Fruit fly (Drosophila melanogaster) ovary, adult (tissue): Measurements from ENCODE around the gene CG17328.

Experiments used
- CG17801 ChIP-seq: fragments of 200-800 bp; optimal IDR thresholded peaks from 2 replicates; lab custom pipeline; 2019; ENCODE audit warnings: missing biosample characterization, mild to moderate bottlenecking, missing genetic modification characterization, moderate library complexity; ENCODE audit not compliant: partially characterized antibody

CG17328 gene

DNA sequence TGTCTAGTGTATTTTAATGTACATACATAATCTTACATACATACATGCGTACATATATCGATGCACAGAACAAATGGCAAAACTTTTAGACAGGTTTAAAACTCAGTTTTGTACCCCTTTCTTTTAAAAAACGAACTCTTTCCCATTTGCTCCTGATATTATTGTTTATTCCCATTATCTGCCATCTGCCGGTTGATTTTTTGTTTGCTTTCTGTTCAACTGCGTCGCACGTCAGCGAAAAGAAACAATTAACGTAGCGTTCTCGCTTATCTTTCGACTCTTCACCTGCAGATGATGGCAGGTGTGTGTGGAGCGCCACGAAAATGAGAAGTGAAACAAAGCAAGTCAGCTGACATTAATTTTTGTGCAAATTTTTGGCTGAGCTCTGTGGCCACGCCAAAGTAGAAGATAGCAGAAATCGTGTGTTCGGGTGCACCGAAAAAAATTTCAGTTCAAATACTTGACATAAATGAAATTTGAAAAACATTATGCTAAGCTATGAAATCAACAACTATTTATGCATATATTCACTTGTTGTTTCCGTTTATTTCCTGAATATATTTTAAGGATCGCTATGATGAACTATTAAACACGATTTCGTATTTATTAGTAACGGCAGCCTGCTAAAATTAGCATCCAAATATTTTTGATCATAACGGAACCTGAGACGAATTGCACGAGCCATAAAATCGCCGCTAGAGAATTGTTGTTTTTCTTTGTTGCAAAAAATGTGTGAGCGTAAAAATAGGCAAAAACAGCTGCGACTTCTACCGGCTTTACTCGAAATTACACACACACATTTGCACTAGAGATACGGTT, 28.9 kb upstream of the CG17328 start:
- peak; percentile 43 for TF ChIP-seq CG17801 (GFP tag; lab: Kevin White, UChicago)

- no peak for TF ChIP-seq CG17801 (GFP tag; lab: Kevin White, UChicago)
These were observed 28.3 kb upstream of the CG17328 start for dm6 chr2L:16271486-16271806.

DNA sequence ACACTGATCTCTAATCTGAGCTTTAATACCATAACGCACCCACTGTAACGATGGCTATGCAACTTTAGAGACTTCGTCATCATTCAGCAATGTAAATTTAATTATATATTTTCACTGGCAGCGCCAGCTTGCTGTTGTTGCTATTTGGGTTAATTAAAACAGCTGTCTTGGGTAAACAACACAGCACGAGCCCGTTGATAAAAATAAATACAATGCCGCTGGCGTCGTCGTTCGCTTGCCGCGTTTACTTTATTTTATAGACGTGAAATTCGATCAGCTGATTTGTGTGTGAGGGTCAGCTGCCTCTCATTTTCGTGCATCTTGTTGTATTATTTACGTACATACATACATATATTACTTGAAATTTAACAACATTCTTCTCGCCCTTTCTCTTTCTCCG, 27.0 kb upstream of the CG17328 start:
- no peak for TF ChIP-seq CG17801 (GFP tag; lab: Kevin White, UChicago)

- peak; percentile 35 for TF ChIP-seq CG17801 (GFP tag; lab: Kevin White, UChicago)
These were observed 26.3 kb upstream of the CG17328 start for dm6 chr2L:16273439-16273838.

DNA sequence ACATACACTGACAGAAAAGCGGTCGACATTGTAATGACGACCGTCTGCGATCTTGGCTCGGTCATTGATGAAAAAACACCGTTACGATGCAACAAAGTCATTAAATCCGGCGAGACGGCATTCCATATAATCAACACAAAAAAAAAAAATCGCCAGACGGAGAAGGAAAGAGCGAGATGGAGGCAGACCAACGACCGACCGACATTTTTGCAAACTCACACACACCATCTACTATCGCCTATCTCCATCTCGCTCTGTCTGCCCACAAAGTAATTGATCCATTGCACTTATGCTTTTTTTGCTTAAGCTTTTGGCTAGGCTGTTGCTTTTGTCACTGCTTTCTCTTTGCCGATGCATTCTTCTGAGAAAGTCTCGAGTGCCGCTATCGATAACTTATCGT, 25.6 kb upstream of the CG17328 start:
- no peak for TF ChIP-seq CG17801 (GFP tag; lab: Kevin White, UChicago)

- TF ChIP-seq CG17801 (GFP tag; lab: Kevin White, UChicago): no peak
These were observed 24.4 kb upstream of the CG17328 start for dm6 chr2L:16275177-16275808.

- no peak for TF ChIP-seq CG17801 (GFP tag; lab: Kevin White, UChicago)
These were observed 23.9 kb upstream of the CG17328 start for dm6 chr2L:16275809-16276178.

- no peak for TF ChIP-seq CG17801 (GFP tag; lab: Kevin White, UChicago)
These were observed 22.9 kb upstream of the CG17328 start for dm6 chr2L:16276820-16277219.

DNA sequence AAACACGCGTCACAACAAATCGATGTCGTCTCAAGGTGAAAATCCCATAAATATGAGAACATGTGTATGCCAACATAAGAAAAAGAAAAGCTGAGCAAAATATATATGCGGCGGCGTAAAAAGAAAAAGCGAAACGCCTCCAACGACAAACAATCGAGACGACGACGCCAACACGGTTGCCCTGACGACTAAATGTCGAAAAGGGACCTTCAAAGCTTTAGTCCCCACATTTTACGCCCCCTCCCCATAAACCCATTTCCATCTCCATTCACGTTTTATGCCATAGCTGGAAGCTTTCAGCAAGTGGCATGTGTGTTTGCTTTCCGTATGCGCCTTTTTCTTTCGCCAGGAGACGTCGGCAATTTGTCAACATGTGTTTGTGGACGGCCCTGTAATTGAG, 21.8 kb upstream of the CG17328 start:
- TF ChIP-seq CG17801 (GFP tag; lab: Kevin White, UChicago): no peak

DNA sequence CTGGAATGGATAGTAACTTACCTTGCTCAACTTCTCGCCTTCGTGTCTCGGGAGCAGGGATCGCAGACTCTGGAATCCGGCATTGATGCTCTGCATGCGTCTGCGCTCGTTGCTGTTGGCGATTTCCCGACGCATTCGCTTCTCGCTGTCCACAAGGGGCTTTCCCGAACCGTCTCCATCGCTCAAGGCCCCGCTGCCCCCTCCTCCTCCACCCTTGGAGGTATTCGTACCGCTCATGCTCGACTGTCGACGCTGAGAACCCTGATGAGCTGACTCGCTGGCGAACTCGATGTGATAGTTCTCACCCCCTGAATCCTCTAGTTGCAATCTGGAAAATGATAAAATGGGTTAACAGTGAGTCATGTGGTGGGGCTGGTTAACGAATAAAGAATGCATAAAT, 20.9 kb upstream of the CG17328 start:
- no peak for TF ChIP-seq CG17801 (GFP tag; lab: Kevin White, UChicago)

DNA sequence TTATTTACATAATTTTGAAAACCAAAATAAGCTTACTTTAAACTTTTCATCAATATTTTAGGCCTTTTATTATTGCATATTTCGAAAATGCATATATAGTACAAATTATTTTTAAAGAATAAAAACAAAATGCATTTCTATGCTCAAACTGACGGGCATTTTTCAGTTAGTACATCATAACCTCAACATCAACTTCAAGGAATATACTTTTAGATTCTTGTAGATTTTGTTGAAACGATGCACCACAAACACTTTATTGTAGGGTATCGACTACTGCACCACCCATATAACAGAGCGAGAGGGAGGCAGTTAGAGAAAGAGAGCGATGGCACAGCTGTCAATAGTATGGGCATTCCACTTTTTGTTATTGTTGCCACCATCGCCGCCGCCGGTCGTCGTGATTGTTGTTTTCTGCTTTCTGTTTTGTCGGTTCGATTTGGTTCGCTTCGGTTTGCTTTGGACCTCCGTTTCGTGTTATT, 19.9 kb upstream of the CG17328 start:
- TF ChIP-seq CG17801 (GFP tag; lab: Kevin White, UChicago): peak; percentile 81

DNA sequence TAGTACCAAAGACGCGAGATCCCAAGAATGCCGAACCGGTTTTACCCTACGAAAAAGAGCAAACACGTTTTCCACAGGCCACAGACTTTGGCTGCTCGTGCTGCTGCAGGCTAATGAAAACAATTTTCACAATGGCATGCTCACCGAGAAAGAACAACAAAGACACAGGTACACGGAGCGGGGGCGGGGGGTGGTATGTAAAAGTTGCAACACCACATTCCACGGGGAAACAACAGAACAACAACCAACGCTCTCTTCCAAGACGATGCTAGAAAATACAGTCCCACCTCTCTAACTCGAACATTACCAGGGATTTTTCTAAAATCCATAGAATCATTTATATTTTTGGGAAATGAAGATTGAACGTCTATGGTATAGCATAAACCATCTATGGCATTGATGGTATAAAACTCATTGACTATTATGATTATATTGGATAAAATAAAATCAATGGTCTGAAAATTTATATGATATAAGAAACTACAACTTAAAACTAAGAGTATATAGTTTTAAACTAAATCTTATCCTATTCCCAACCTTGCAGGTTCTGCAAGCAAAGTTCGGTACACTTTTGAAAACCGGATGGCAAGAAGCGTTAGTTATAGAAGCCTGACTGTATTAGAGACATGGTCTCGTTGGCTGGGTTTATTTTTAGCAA, 18.2 kb upstream of the CG17328 start:
- no peak for TF ChIP-seq CG17801 (GFP tag; lab: Kevin White, UChicago)

dm6 chr2L:16282077-16282471, 17.7 kb upstream of the CG17328 start:
- TF ChIP-seq CG17801 (GFP tag; lab: Kevin White, UChicago): no peak

- TF ChIP-seq CG17801 (GFP tag; lab: Kevin White, UChicago): no peak
These were observed 16.9 kb upstream of the CG17328 start for dm6 chr2L:16282856-16283255.
